Worm (Caenorhabditis elegans) whole organism, mixed stage, embryonic: ENCODE results near the gene Y45F3A.9.

Source experiments
- M03D4.4 ChIP-seq: sonication (generic microtip); optimal IDR thresholded peaks from 2 replicates; lab custom pipeline; 2017; ENCODE audit warnings: mild to moderate bottlenecking, missing genetic modification characterization, missing compliant biosample characterization
- elt-3 ChIP-seq: fragments of 150-350 bp; optimal IDR thresholded peaks from 2 replicates; lab custom pipeline; 2014; ENCODE audit warnings: missing biosample characterization, missing genetic modification characterization
- ham-2 ChIP-seq: fragments of 200-800 bp; sonication (Bioruptor generic); optimal IDR thresholded peaks from 2 replicates; lab custom pipeline; 2018; ENCODE audit warnings: mild to moderate bottlenecking, missing genetic modification characterization, missing compliant biosample characterization

DNA sequence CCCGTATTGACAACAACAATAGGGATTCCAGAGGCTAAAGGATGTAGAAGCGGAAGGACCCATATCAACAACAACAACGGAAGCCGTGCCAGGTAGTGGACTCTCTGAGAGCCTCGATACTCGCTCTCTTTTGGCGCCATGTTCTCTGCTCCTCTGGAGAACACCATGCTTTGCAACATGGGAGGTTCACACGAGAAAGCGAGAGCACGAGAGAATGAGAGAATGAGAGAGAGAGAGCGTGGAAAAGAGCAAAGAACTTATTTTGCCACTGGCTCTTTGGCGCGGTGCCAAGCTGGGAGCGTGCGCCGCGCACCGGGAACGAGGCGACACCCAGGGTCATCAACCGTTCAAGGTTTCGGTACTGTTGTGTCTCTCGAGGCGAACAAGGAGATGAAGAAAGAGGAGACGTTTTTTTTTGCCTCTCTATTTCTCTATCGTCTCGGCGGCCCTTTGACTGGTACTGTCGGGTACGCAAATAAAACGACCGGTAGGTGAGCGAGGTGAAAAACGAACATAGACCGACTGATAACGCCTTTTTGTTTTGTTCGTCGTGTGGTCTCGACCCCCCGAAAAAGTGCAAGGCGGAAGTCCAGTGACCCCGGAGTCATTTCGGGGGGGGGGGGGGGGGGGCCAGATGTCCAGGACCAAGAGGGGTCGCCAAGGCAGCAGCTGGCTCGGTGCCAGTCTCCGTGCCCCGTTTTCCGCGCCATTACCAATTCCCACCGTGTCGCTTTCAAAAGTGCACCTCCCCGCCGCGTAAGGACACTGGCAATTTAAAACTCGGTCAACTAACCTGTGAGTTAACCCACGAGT, 37.8 kb upstream of the Y45F3A.9 start, which contains the start of gene Y39A1A.10:
- TF ChIP-seq M03D4.4 (tag; lab: Kevin White, UChicago) = no peak
- no peak for TF ChIP-seq ham-2 (GFP tag; lab: Kevin White, UChicago)
- TF ChIP-seq elt-3 (tag; lab: Kevin White, UChicago) = no peak
